Worm (Caenorhabditis elegans) whole organism, midembryonic: ENCODE data around the gene rpt-4.

Source experiments
- T22C8.4 ChIP-seq: fragments of 200-800 bp; sonication (Bioruptor generic); IDR thresholded peaks from 2 replicates; pipeline ENCODE4 v1.3.6; 2022; ENCODE audit warnings: missing genetic modification characterization, missing compliant biosample characterization
- cog-1 ChIP-seq: sonication (generic microtip); optimal IDR thresholded peaks from 2 replicates; lab custom pipeline; 2016; ENCODE audit warnings: missing genetic modification characterization, missing compliant biosample characterization
- flt-1 ChIP-seq: fragments of 200-800 bp; sonication (Bioruptor generic); IDR thresholded peaks from 2 replicates; pipeline ENCODE4 v1.3.6; 2022; ENCODE audit warnings: missing genetic modification characterization, missing compliant biosample characterization

ce11 chrII:73892-74291 lies 27.9 kb upstream of the rpt-4 start:
- no peak for TF ChIP-seq cog-1 (tag; lab: Kevin White, UChicago)
- no peak for TF ChIP-seq flt-1
- TF ChIP-seq T22C8.4, result no peak
